Worm (Caenorhabditis elegans) whole organism, midembryonic: ENCODE data around the gene fbxa-61.

ENCODE experiments used
- cog-1 ChIP-seq: sonication (generic microtip); optimal IDR thresholded peaks from 2 replicates; lab custom pipeline; 2016; ENCODE audit warnings: missing genetic modification characterization, missing compliant biosample characterization
- flt-1 ChIP-seq: fragments of 200-800 bp; sonication (Bioruptor generic); IDR thresholded peaks from 2 replicates; pipeline ENCODE4 v1.3.6; 2022; ENCODE audit warnings: missing genetic modification characterization, missing compliant biosample characterization

DNA sequence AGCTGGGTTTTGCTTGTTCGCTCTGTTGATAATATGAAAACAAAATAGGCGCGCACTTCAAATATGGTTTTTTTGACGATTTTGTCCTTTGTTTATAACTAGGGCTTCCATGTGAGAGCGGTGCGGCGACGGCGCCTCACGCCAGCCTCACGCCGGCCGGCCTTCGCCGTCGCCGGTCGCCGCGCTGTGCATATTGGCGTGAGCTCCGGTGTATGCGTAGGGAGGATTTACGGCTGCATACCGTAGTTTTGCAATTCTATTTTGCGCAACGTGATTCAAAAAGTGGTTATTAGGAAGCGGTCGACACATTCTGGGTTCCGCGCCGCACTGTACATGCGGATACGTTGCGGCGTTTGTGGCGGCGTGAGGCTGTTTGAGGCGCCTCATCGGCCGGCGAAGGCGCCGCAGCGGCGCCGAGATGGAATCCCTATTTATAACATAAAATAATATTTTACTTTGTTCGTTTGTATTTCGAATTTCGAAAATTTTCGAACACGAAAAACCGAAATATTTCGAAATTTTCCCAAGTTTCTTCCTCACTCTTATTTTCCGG lies 24.7 kb upstream of the fbxa-61 start:
- TF ChIP-seq cog-1 (tag; lab: Kevin White, UChicago) (no peak), flt-1 (no peak)
